Worm (Caenorhabditis elegans) whole organism, L1 larva: Measurements from ENCODE around the gene let-711.

Experiments used
- C04F5.9 ChIP-seq: sonication (generic microtip); optimal IDR thresholded peaks from 2 replicates; lab custom pipeline; 2016; ENCODE audit warnings: missing genetic modification characterization, missing compliant biosample characterization
- C16A3.4 ChIP-seq: fragments of 150-350 bp; optimal IDR thresholded peaks from 2 replicates; lab custom pipeline; 2014; ENCODE audit warnings: missing biosample characterization, missing genetic modification characterization
- C34B4.2 ChIP-seq: sonication (generic microtip); optimal IDR thresholded peaks from 2 replicates; lab custom pipeline; 2017; ENCODE audit warnings: mild to moderate bottlenecking, missing genetic modification characterization, missing compliant biosample characterization
- F16B12.6 ChIP-seq: fragments of 150-350 bp; optimal IDR thresholded peaks from 2 replicates; lab custom pipeline; 2014; ENCODE audit warnings: missing biosample characterization, missing genetic modification characterization
- Y116A8C.19 ChIP-seq: sonication (generic microtip); optimal IDR thresholded peaks from 2 replicates; lab custom pipeline; 2016; ENCODE audit warnings: missing compliant biosample characterization, missing genetic modification characterization, borderline replicate concordance
- aha-1 ChIP-seq: fragments of 150-350 bp; optimal IDR thresholded peaks from 2 replicates; lab custom pipeline; 2014; ENCODE audit warnings: missing biosample characterization, missing genetic modification characterization
- ama-1 ChIP-seq: fragments of 150-350 bp; optimal IDR thresholded peaks from 2 replicates; lab custom pipeline; 2014
- ceh-63 ChIP-seq: fragments of 200-800 bp; sonication (Bioruptor generic); optimal IDR thresholded peaks from 2 replicates; lab custom pipeline; 2018; ENCODE audit warnings: mild to moderate bottlenecking, missing genetic modification characterization, missing compliant biosample characterization
- ceh-82 ChIP-seq, 3 experiments: fragments of 150-350 bp in 1 of 3; sonication (generic microtip) in 2 of 3; optimal IDR thresholded peaks; 2 replicates each; lab custom pipeline; 2014 to 2017; ENCODE audit warnings: missing biosample characterization in 3 of 3, missing genetic modification characterization in 3 of 3
- ceh-90 ChIP-seq: sonication (generic microtip); optimal IDR thresholded peaks from 2 replicates; lab custom pipeline; 2016; ENCODE audit warnings: missing genetic modification characterization, missing compliant biosample characterization
- ces-1 ChIP-seq: fragments of 150-350 bp; optimal IDR thresholded peaks from 2 replicates; lab custom pipeline; 2014; ENCODE audit warnings: missing biosample characterization, missing genetic modification reagents, missing genetic modification characterization
- dpl-1 ChIP-seq, 3 experiments: fragments of 150-350 bp in 2 of 3; sonication (generic microtip) in 1 of 3; optimal IDR thresholded peaks; 2 replicates each; lab custom pipeline; 2014 to 2017; ENCODE audit warnings: missing biosample characterization in 3 of 3, missing genetic modification characterization in 3 of 3, missing genetic modification reagents in 3 of 3
- efl-1 ChIP-seq, 4 experiments: fragments of 150-350 bp; optimal IDR thresholded peaks in 3 of 4; peaks in 1 of 4; 1 replicate in 1 of 4; 2 replicates in 3 of 4; lab custom pipeline; 2014; ENCODE audit warnings: missing biosample characterization in 2 of 4, missing genetic modification characterization in 2 of 4, missing genetic modification reagents in 2 of 4
- efl-3 ChIP-seq: fragments of 200-800 bp; sonication (Bioruptor generic); optimal IDR thresholded peaks from 2 replicates; lab custom pipeline; 2018; ENCODE audit warnings: mild to moderate bottlenecking, missing genetic modification characterization, missing compliant biosample characterization
- egl-27 ChIP-seq, 2 experiments: fragments of 150-350 bp in 1 of 2; sonication (generic microtip); optimal IDR thresholded peaks; 3 replicates each; lab custom pipeline; 2017 to 2018; ENCODE audit warnings: missing biosample characterization in 2 of 2, missing genetic modification characterization in 2 of 2, missing genetic modification reagents in 2 of 2
- elt-2 ChIP-seq: sonication (generic microtip); optimal IDR thresholded peaks from 2 replicates; lab custom pipeline; 2016; ENCODE audit warnings: missing genetic modification characterization, mild to moderate bottlenecking, inconsistent platforms, missing compliant biosample characterization, missing genetic modification reagents
- elt-3 ChIP-seq, 6 experiments: fragments of 150-350 bp in 1 of 6; sonication (generic microtip); optimal IDR thresholded peaks; 2 replicates each; lab custom pipeline; 2017 to 2018; ENCODE audit warnings: missing biosample characterization in 6 of 6, missing genetic modification characterization in 6 of 6, inconsistent platforms in 1 of 6
- fkh-10 ChIP-seq: sonication (generic microtip); optimal IDR thresholded peaks from 2 replicates; lab custom pipeline; 2017; ENCODE audit warnings: missing biosample characterization, missing genetic modification reagents, missing genetic modification characterization
- fkh-4 ChIP-seq: sonication (generic microtip); optimal IDR thresholded peaks from 2 replicates; lab custom pipeline; 2016; ENCODE audit warnings: missing compliant biosample characterization, missing genetic modification characterization, borderline replicate concordance
- fos-1 ChIP-seq: fragments of 150-350 bp; optimal IDR thresholded peaks from 2 replicates; lab custom pipeline; 2014; ENCODE audit warnings: missing biosample characterization, missing genetic modification characterization
- grh-1 ChIP-seq: fragments of 200-800 bp; sonication (Bioruptor generic); IDR thresholded peaks from 2 replicates; pipeline ENCODE4 v1.3.6; 2022; ENCODE audit warnings: missing genetic modification reagents, missing genetic modification characterization, missing compliant biosample characterization
- hlh-17 ChIP-seq: fragments of 200-800 bp; sonication (Bioruptor generic); optimal IDR thresholded peaks from 2 replicates; lab custom pipeline; 2018; ENCODE audit warnings: missing genetic modification characterization, mild to moderate bottlenecking, missing compliant biosample characterization, moderate library complexity, borderline replicate concordance
- hlh-4 ChIP-seq: sonication (generic microtip); optimal IDR thresholded peaks from 2 replicates; lab custom pipeline; 2016; ENCODE audit warnings: mild to moderate bottlenecking, missing genetic modification characterization, missing compliant biosample characterization
- jun-1 ChIP-seq: fragments of 150-350 bp; optimal IDR thresholded peaks from 2 replicates; lab custom pipeline; 2014; ENCODE audit warnings: missing biosample characterization, missing genetic modification reagents, missing genetic modification characterization
- lin-13 ChIP-seq: fragments of 150-350 bp; optimal IDR thresholded peaks from 2 replicates; lab custom pipeline; 2014; ENCODE audit warnings: missing biosample characterization, missing genetic modification reagents, missing genetic modification characterization
- lin-14 ChIP-seq: fragments of 200-800 bp; sonication (Bioruptor generic); optimal IDR thresholded peaks from 2 replicates; lab custom pipeline; 2018; ENCODE audit warnings: mild to moderate bottlenecking, missing genetic modification characterization, moderate library complexity, missing compliant biosample characterization
- lin-35 ChIP-seq, 2 experiments: fragments of 150-350 bp; optimal IDR thresholded peaks; 2 replicates each; lab custom pipeline; 2014; ENCODE audit warnings: missing biosample characterization in 2 of 2, missing genetic modification characterization in 2 of 2, missing genetic modification reagents in 2 of 2
- lin-39 ChIP-seq: fragments of 150-350 bp; optimal IDR thresholded peaks from 2 replicates; lab custom pipeline; 2014; ENCODE audit warnings: missing biosample characterization, missing genetic modification reagents, missing genetic modification characterization
- lir-3 ChIP-seq: sonication (generic microtip); optimal IDR thresholded peaks from 2 replicates; lab custom pipeline; 2016; ENCODE audit warnings: mild to moderate bottlenecking, missing genetic modification characterization, moderate library complexity, missing compliant biosample characterization; ENCODE audit not compliant: poor library complexity
- mdl-1 ChIP-seq, 2 experiments: fragments of 150-350 bp; optimal IDR thresholded peaks; 2 replicates each; lab custom pipeline; 2014 to 2017; ENCODE audit warnings: missing biosample characterization in 2 of 2, missing genetic modification characterization in 2 of 2, inconsistent platforms in 1 of 2
- mef-2 ChIP-seq: fragments of 150-350 bp; optimal IDR thresholded peaks from 2 replicates; lab custom pipeline; 2014; ENCODE audit warnings: missing biosample characterization, missing genetic modification characterization
- mep-1 ChIP-seq: fragments of 150-350 bp; optimal IDR thresholded peaks from 2 replicates; lab custom pipeline; 2014; ENCODE audit warnings: missing biosample characterization, missing genetic modification characterization
- nhr-11 ChIP-seq: fragments of 150-350 bp; optimal IDR thresholded peaks from 2 replicates; lab custom pipeline; 2014; ENCODE audit warnings: missing biosample characterization, missing genetic modification characterization
- nhr-12 ChIP-seq: sonication (generic microtip); optimal IDR thresholded peaks from 2 replicates; lab custom pipeline; 2017; ENCODE audit warnings: missing biosample characterization, missing genetic modification characterization
- nhr-20 ChIP-seq: sonication (generic microtip); optimal IDR thresholded peaks from 2 replicates; lab custom pipeline; 2016; ENCODE audit warnings: mild to moderate bottlenecking, missing genetic modification characterization, missing compliant biosample characterization
- nhr-237 ChIP-seq: fragments of 150-350 bp; optimal IDR thresholded peaks from 2 replicates; lab custom pipeline; 2014; ENCODE audit warnings: missing biosample characterization, missing genetic modification characterization
- nhr-47 ChIP-seq: sonication (generic microtip); optimal IDR thresholded peaks from 2 replicates; lab custom pipeline; 2016; ENCODE audit warnings: mild to moderate bottlenecking, missing genetic modification characterization, moderate library complexity, missing compliant biosample characterization
- nhr-85 ChIP-seq: sonication (generic microtip); peaks from one replicate; lab custom pipeline; 2016; ENCODE audit warnings: missing genetic modification characterization, inconsistent platforms, missing compliant biosample characterization
- nhr-90 ChIP-seq: sonication (generic microtip); optimal IDR thresholded peaks from 2 replicates; lab custom pipeline; 2016; ENCODE audit warnings: mild to moderate bottlenecking, missing genetic modification characterization, missing compliant biosample characterization; ENCODE audit not compliant: poor library complexity
- skn-1 ChIP-seq: fragments of 150-350 bp; optimal IDR thresholded peaks from 2 replicates; lab custom pipeline; 2014; ENCODE audit warnings: missing biosample characterization, missing genetic modification characterization
- snu-23 ChIP-seq: sonication (generic microtip); optimal IDR thresholded peaks from 2 replicates; lab custom pipeline; 2016; ENCODE audit warnings: missing genetic modification characterization, missing compliant biosample characterization
- sup-37 ChIP-seq: fragments of 200-800 bp; sonication (Bioruptor generic); optimal IDR thresholded peaks from 2 replicates; lab custom pipeline; 2018; ENCODE audit warnings: mild to moderate bottlenecking, missing genetic modification characterization, missing compliant biosample characterization
- swsn-7 ChIP-seq: sonication (generic microtip); optimal IDR thresholded peaks from 2 replicates; lab custom pipeline; 2016; ENCODE audit warnings: missing genetic modification characterization, missing compliant biosample characterization
- tbx-2 ChIP-seq: sonication (generic microtip); optimal IDR thresholded peaks from 2 replicates; lab custom pipeline; 2016; ENCODE audit warnings: missing genetic modification characterization, missing compliant biosample characterization
- tlp-1 ChIP-seq: fragments of 150-350 bp; optimal IDR thresholded peaks from 2 replicates; lab custom pipeline; 2014; ENCODE audit warnings: missing biosample characterization, missing genetic modification characterization
- unc-130 ChIP-seq: fragments of 150-350 bp; optimal IDR thresholded peaks from 2 replicates; lab custom pipeline; 2017; ENCODE audit warnings: missing biosample characterization, missing genetic modification characterization, inconsistent platforms
- unc-30 ChIP-seq: sonication (generic microtip); optimal IDR thresholded peaks from 2 replicates; lab custom pipeline; 2017; ENCODE audit warnings: missing biosample characterization, missing genetic modification characterization
- unc-98 ChIP-seq: fragments of 200-800 bp; sonication (Bioruptor generic); IDR thresholded peaks from 2 replicates; pipeline ENCODE4 v1.3.6; 2022; ENCODE audit warnings: missing genetic modification characterization, missing compliant biosample characterization
- vab-15 ChIP-seq: sonication (generic microtip); optimal IDR thresholded peaks from 2 replicates; lab custom pipeline; 2017; ENCODE audit warnings: missing genotype, mild to moderate bottlenecking, missing genetic modification characterization, missing compliant biosample characterization
- xbp-1 ChIP-seq: sonication (generic microtip); optimal IDR thresholded peaks from 2 replicates; lab custom pipeline; 2016; ENCODE audit warnings: missing genetic modification characterization, missing compliant biosample characterization
- zip-4 ChIP-seq: fragments of 200-800 bp; sonication (Bioruptor generic); optimal IDR thresholded peaks from 2 replicates; lab custom pipeline; 2018; ENCODE audit warnings: mild to moderate bottlenecking, missing genetic modification characterization, moderate library complexity, missing compliant biosample characterization
- ztf-11 ChIP-seq, 2 experiments: sonication (generic microtip); optimal IDR thresholded peaks; 2 replicates each; lab custom pipeline; 2016 to 2017; ENCODE audit warnings: missing genetic modification characterization in 2 of 2, missing biosample characterization in 1 of 2, missing compliant biosample characterization in 1 of 2
- ztf-4 ChIP-seq: fragments of 150-350 bp; optimal IDR thresholded peaks from 2 replicates; lab custom pipeline; 2014; ENCODE audit warnings: missing biosample characterization, missing genetic modification characterization

The let-711 gene

ce11 chrIII:6946382-6946781, at the start of gene let-711:
let-711 (plus strand) TSS chrIII:6946718.
- no peak for TF ChIP-seq grh-1 (GFP tag; lab: Robert Waterston, UW)
- TF ChIP-seq snu-23 (GFP tag; lab: Kevin White, UChicago): peak; percentile 26
- no peak for TF ChIP-seq ceh-63 (GFP tag; lab: Kevin White, UChicago)
- no peak for TF ChIP-seq nhr-85
- TF ChIP-seq elt-3 (tag; optimal IDR thresholded peaks at IDR 0.05; lab: Kevin White, UChicago): no peak
- peak; percentile 17 for TF ChIP-seq swsn-7 (tag; lab: Kevin White, UChicago)
- TF ChIP-seq C34B4.2: no peak
- TF ChIP-seq fkh-10: no peak
- TF ChIP-seq C04F5.9 (tag; lab: Kevin White, UChicago): no peak
- TF ChIP-seq mep-1 (tag; lab: Kevin White, UChicago): peak; percentile 17
- peak; percentile 16 to 49 for TF ChIP-seq efl-1 (optimal IDR thresholded peaks at IDR 0.05; lab: Kevin White, UChicago)
- peak; percentile 12 to 39 for TF ChIP-seq efl-1 (GFP tag; optimal IDR thresholded peaks at IDR 0.05 in 1 of 2; lab: Kevin White, UChicago)
- no peak for TF ChIP-seq zip-4 (GFP tag; lab: Kevin White, UChicago)
- no peak for TF ChIP-seq F16B12.6
- TF ChIP-seq unc-130: no peak
- no peak for TF ChIP-seq lin-13 (GFP tag; lab: Kevin White, UChicago)
- TF ChIP-seq hlh-4: no peak
- no peak for TF ChIP-seq nhr-237 (tag; lab: Kevin White, UChicago)
- no peak for TF ChIP-seq tbx-2 (tag; lab: Kevin White, UChicago)
- no peak for TF ChIP-seq mdl-1 (tag; optimal IDR thresholded peaks at IDR 0.05; lab: Kevin White, UChicago)
- no peak for TF ChIP-seq elt-2
- no peak for TF ChIP-seq xbp-1 (tag; lab: Kevin White, UChicago)
- no peak for TF ChIP-seq ceh-90 (tag; lab: Kevin White, UChicago)
- TF ChIP-seq nhr-20 (tag; lab: Kevin White, UChicago): peak; percentile 25
- no peak for TF ChIP-seq ces-1
- TF ChIP-seq C16A3.4: no peak
- TF ChIP-seq nhr-90: no peak
- TF ChIP-seq fkh-4: no peak
- TF ChIP-seq ztf-11 (tag; optimal IDR thresholded peaks at IDR 0.05; lab: Kevin White, UChicago): no peak
- TF ChIP-seq skn-1 (tag; lab: Kevin White, UChicago): no peak
- TF ChIP-seq unc-98 (GFP tag; lab: Robert Waterston, UW): no peak
- no peak for TF ChIP-seq aha-1 (tag; lab: Kevin White, UChicago)
- TF ChIP-seq dpl-1 (GFP tag; optimal IDR thresholded peaks at IDR 0.05; lab: Kevin White, UChicago): peak in 2 of 3 experiments; percentile 19 to 36
- no peak for TF ChIP-seq sup-37
- TF ChIP-seq lin-14 (GFP tag; lab: Kevin White, UChicago): no peak
- peak in 1 of 3 experiments; percentile 20 for TF ChIP-seq ceh-82 (tag; optimal IDR thresholded peaks at IDR 0.05; lab: Kevin White, UChicago)
- no peak for TF ChIP-seq efl-3 (GFP tag; lab: Kevin White, UChicago)
- no peak for TF ChIP-seq nhr-11 (tag; lab: Kevin White, UChicago)
- no peak for TF ChIP-seq vab-15 (tag; lab: Kevin White, UChicago)
- no peak for TF ChIP-seq nhr-47
- TF ChIP-seq hlh-17 (GFP tag; lab: Kevin White, UChicago): no peak
- no peak for TF ChIP-seq mef-2 (tag; lab: Kevin White, UChicago)
- TF ChIP-seq unc-30 (tag; lab: Kevin White, UChicago): no peak
- TF ChIP-seq jun-1 (tag; lab: Kevin White, UChicago): no peak
- TF ChIP-seq Y116A8C.19 (tag; lab: Kevin White, UChicago): no peak
- no peak for TF ChIP-seq ztf-4 (tag; lab: Kevin White, UChicago)
- no peak for TF ChIP-seq fos-1 (tag; lab: Kevin White, UChicago)
- TF ChIP-seq egl-27 (tag; optimal IDR thresholded peaks at IDR 0.05; lab: Kevin White, UChicago): no peak
- peak; percentile 37 to 52 for TF ChIP-seq lin-35 (GFP tag; optimal IDR thresholded peaks at IDR 0.05; lab: Kevin White, UChicago)
- TF ChIP-seq nhr-12 (tag; lab: Kevin White, UChicago): no peak
- no peak for TF ChIP-seq lir-3 (tag; lab: Kevin White, UChicago)
- TF ChIP-seq ama-1 (lab: Kevin White, UChicago): no peak
- TF ChIP-seq tlp-1: no peak
- no peak for TF ChIP-seq lin-39 (tag; lab: Kevin White, UChicago)
